Worm (Caenorhabditis elegans): ENCODE measurements around the gene elo-1.

The elo-1 gene

ce11 chrIV:9511221-9511638 is 14.9 kb upstream of the elo-1 start (continued):
- TF ChIP-seq ces-1 (GFP tag; optimal IDR thresholded peaks at IDR 0.05) (peak; percentile 62), zfp-3 (GFP tag; conservative IDR thresholded peaks at IDR 0.05) (no peak), unc-39 (tag; optimal IDR thresholded peaks at IDR 0.05) (no peak), F37D6.2 (tag; optimal IDR thresholded peaks at IDR 0.05) (peak; percentile 53), nhr-102 (tag; optimal IDR thresholded peaks at IDR 0.05) (peak; percentile 67), ceh-28 (tag; optimal IDR thresholded peaks at IDR 0.05) (no peak), hlh-11 (tag; optimal IDR thresholded peaks at IDR 0.05) (peak; percentile 65), sdz-12 (GFP tag; optimal IDR thresholded peaks at IDR 0.05) (peak; percentile 75), dmd-8 (GFP tag; IDR thresholded peaks at IDR 0.05) (no peak), ZK546.5 (tag; optimal IDR thresholded peaks at IDR 0.05) (no peak), nhr-28 (tag; optimal IDR thresholded peaks at IDR 0.05) (no peak), mdl-1 (tag; optimal IDR thresholded peaks at IDR 0.05) (peak in 1 of 2 experiments; percentile 71), vab-7 (GFP tag; IDR thresholded peaks at IDR 0.05) (no peak; the same call in 1 of the 2 replicates), lin-39 (tag; optimal IDR thresholded peaks at IDR 0.05) (no peak), zag-1 (tag; optimal IDR thresholded peaks at IDR 0.05) (no peak), madf-5 (GFP tag; IDR thresholded peaks at IDR 0.05) (no peak), hlh-30 (tag; optimal IDR thresholded peaks at IDR 0.05; ENCODE audit: insufficient read depth) (peak; percentile 66), php-3 (GFP tag; IDR thresholded peaks at IDR 0.05) (no peak; the same call in 1 of the 2 replicates), nhr-77 (tag; optimal IDR thresholded peaks at IDR 0.05) (no peak), hif-1 (tag; optimal IDR thresholded peaks at IDR 0.05) (peak in 1 of 2 experiments; percentile 48), nhr-25 (tag; optimal IDR thresholded peaks at IDR 0.05; ENCODE audit: borderline replicate concordance, insufficient read depth) (peak; percentile 17), dpl-1 (GFP tag; optimal IDR thresholded peaks at IDR 0.05) (peak; percentile 41), zfp-2 (tag; optimal IDR thresholded peaks at IDR 0.05) (no peak), rbr-2 (tag; optimal IDR thresholded peaks at IDR 0.05) (peak; percentile 74), daf-8 (GFP tag; IDR thresholded peaks at IDR 0.05) (no peak), Y105C5A.15 (GFP tag; IDR thresholded peaks at IDR 0.05) (0 out of 2 replicates have a peak, but pooled peaks have one; percentile 13), arid-1 (GFP tag; conservative IDR thresholded peaks at IDR 0.05) (peak; percentile 61; the same call in 1 of the 2 replicates), duxl-1 (tag; optimal IDR thresholded peaks at IDR 0.05; ENCODE audit: poor library complexity) (peak; percentile 62), lim-7 (GFP tag; IDR thresholded peaks at IDR 0.05) (0 out of 2 replicates have a peak, but pooled peaks have one; percentile 26), tra-1 (GFP tag; IDR thresholded peaks at IDR 0.05) (0 out of 2 replicates have a peak, but pooled peaks have one; percentile 17)

DNA sequence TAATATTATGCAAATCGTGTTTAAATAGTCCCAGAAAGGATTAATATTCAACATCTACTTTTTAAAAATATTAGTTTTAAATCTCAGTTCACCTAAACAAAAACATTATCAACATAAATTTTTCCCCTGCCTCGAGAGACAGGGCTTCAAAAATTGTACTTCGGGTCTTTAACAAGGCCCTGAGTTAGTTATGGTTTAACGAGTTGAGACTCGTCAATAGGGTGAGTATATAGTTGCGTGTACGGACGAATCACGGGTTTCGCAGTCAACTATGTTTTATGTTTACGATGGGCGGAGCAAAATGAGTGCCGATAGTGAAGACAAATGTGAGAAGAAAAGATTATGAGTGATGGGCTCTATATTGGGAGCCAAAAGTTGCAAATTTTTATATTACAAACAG is 14.5 kb upstream of the elo-1 start:
- TF ChIP-seq mep-1 (tag; optimal IDR thresholded peaks at IDR 0.05) (no peak), tag-97 (GFP tag; IDR thresholded peaks at IDR 0.05) (no peak), Y105C5A.15 (GFP tag; IDR thresholded peaks at IDR 0.05) (no peak), Y48G9A.11 (GFP tag; IDR thresholded peaks at IDR 0.05) (no peak), lin-1 (GFP tag; IDR thresholded peaks at IDR 0.05) (no peak), ceh-32 (tag; optimal IDR thresholded peaks at IDR 0.05; ENCODE audit: poor library complexity) (no peak), ceh-44 (GFP tag; IDR thresholded peaks at IDR 0.05) (no peak), hlh-11 (tag; optimal IDR thresholded peaks at IDR 0.05) (peak; percentile 19), ama-1 (optimal IDR thresholded peaks at IDR 0.05) (no peak), nhr-28 (tag; optimal IDR thresholded peaks at IDR 0.05) (no peak), zip-11 (GFP tag; IDR thresholded peaks at IDR 0.05) (no peak), madf-9 (GFP tag; conservative IDR thresholded peaks at IDR 0.05) (no peak), F10B5.3 (tag; optimal IDR thresholded peaks at IDR 0.05) (no peak), arid-1 (GFP tag; conservative IDR thresholded peaks at IDR 0.05) (no peak), spr-3 (GFP tag; optimal IDR thresholded peaks at IDR 0.05) (no peak), aha-1 (tag) (peak; percentile 99), daf-16 (GFP tag; optimal IDR thresholded peaks at IDR 0.05) (no peak), daf-16 (tag; optimal IDR thresholded peaks at IDR 0.05) (peak; percentile 85), zip-2 (tag; optimal IDR thresholded peaks at IDR 0.05) (no peak), R02D3.7 (tag; optimal IDR thresholded peaks at IDR 0.05) (no peak), ztf-11 (tag; optimal IDR thresholded peaks at IDR 0.05) (no peak), ceh-62 (tag; optimal IDR thresholded peaks at IDR 0.05) (no peak), lin-39 (tag; optimal IDR thresholded peaks at IDR 0.05) (no peak), Y5F2A.4 (GFP tag; optimal IDR thresholded peaks at IDR 0.05) (no peak), zfp-3 (GFP tag; conservative IDR thresholded peaks at IDR 0.05) (no peak), F26F4.8 (GFP tag; conservative IDR thresholded peaks at IDR 0.05) (no peak), daf-8 (GFP tag; IDR thresholded peaks at IDR 0.05) (no peak), ztf-7 (tag; optimal IDR thresholded peaks at IDR 0.05) (no peak)

Measured in whole organism, L4 larva.